Worm (Caenorhabditis elegans) whole organism, young adult: ENCODE data around the gene F14H3.3.
A peak's percentile ranks its signal among the peaks of the same experiment; 100 is the strongest.

Experiments
- B0035.1 ChIP-seq: sonication (generic microtip); optimal IDR thresholded peaks from 2 replicates; lab custom pipeline; 2016; ENCODE audit warnings: missing genetic modification characterization, mild to moderate bottlenecking, missing compliant biosample characterization, missing genotype, missing genetic modification reagents
- B0261.1 ChIP-seq: sonication (generic microtip); optimal IDR thresholded peaks from 2 replicates; lab custom pipeline; 2016; ENCODE audit warnings: mild to moderate bottlenecking, missing genetic modification characterization, moderate library complexity, missing compliant biosample characterization
- C06A6.2 ChIP-seq: fragments of 200-800 bp; sonication (Bioruptor generic); conservative IDR thresholded peaks from 2 replicates; pipeline ENCODE4 v1.3.6; 2022; ENCODE audit warnings: missing genetic modification characterization, missing compliant biosample characterization
- F22D6.2 ChIP-seq: sonication (generic microtip); optimal IDR thresholded peaks from 2 replicates; lab custom pipeline; 2016; ENCODE audit warnings: mild to moderate bottlenecking, missing genetic modification characterization, missing compliant biosample characterization
- F33H1.4 ChIP-seq: fragments of 200-800 bp; sonication (Bioruptor generic); IDR thresholded peaks from 2 replicates; pipeline ENCODE4 v1.3.6; 2022; ENCODE audit warnings: missing genetic modification reagents, missing genetic modification characterization, missing compliant biosample characterization
- K12H6.12 ChIP-seq: fragments of 200-800 bp; sonication (Bioruptor generic); optimal IDR thresholded peaks from 2 replicates; lab custom pipeline; 2018; ENCODE audit warnings: mild to moderate bottlenecking, missing genetic modification characterization, missing compliant biosample characterization
- T26A5.8 ChIP-seq: sonication (generic microtip); optimal IDR thresholded peaks from 2 replicates; lab custom pipeline; 2016; ENCODE audit warnings: missing genetic modification characterization, missing compliant biosample characterization
- aptf-2 ChIP-seq: fragments of 200-800 bp; sonication (Bioruptor generic); conservative IDR thresholded peaks from 2 replicates; pipeline ENCODE4 v1.3.6; 2022; ENCODE audit warnings: missing genetic modification reagents, missing genetic modification characterization, missing compliant biosample characterization
- atf-7 ChIP-seq: sonication (generic microtip); optimal IDR thresholded peaks from 2 replicates; lab custom pipeline; 2017; ENCODE audit warnings: mild to moderate bottlenecking, missing genetic modification characterization, missing compliant biosample characterization
- athp-1 ChIP-seq: sonication (generic microtip); optimal IDR thresholded peaks from 2 replicates; lab custom pipeline; 2017; ENCODE audit warnings: mild to moderate bottlenecking, missing genetic modification characterization, missing compliant biosample characterization
- attf-5 ChIP-seq: fragments of 200-800 bp; sonication (Bioruptor generic); optimal IDR thresholded peaks from 2 replicates; lab custom pipeline; 2018; ENCODE audit warnings: mild to moderate bottlenecking, missing genetic modification characterization, missing compliant biosample characterization
- bed-2 ChIP-seq: fragments of 200-800 bp; sonication (Bioruptor generic); IDR thresholded peaks from 2 replicates; pipeline ENCODE4 v1.3.6; 2022; ENCODE audit warnings: missing genetic modification reagents, missing genetic modification characterization, missing compliant biosample characterization
- ceh-40 ChIP-seq: fragments of 200-800 bp; sonication (Bioruptor generic); IDR thresholded peaks from 2 replicates; pipeline ENCODE4 v1.3.6; 2022; ENCODE audit warnings: missing genetic modification characterization, missing compliant biosample characterization
- ceh-58 ChIP-seq: fragments of 200-800 bp; sonication (Bioruptor generic); IDR thresholded peaks from 2 replicates; pipeline ENCODE4 v1.3.6; 2022; ENCODE audit warnings: missing genetic modification characterization, missing compliant biosample characterization
- egl-18 ChIP-seq: fragments of 200-800 bp; sonication (Bioruptor generic); IDR thresholded peaks from 2 replicates; pipeline ENCODE4 v1.3.6; 2022; ENCODE audit warnings: missing genetic modification reagents, missing genetic modification characterization, missing compliant biosample characterization
- egrh-3 ChIP-seq: fragments of 200-800 bp; sonication (Bioruptor generic); IDR thresholded peaks from 2 replicates; pipeline ENCODE4 v1.3.6; 2022; ENCODE audit warnings: missing genetic modification reagents, missing genetic modification characterization, missing compliant biosample characterization
- him-1 ChIP-seq: sonication (generic microtip); optimal IDR thresholded peaks from 2 replicates; lab custom pipeline; 2016; ENCODE audit warnings: missing genotype, missing genetic modification reagents, missing genetic modification characterization, missing compliant biosample characterization
- hmg-20 ChIP-seq: fragments of 200-800 bp; sonication (Bioruptor generic); IDR thresholded peaks from 2 replicates; pipeline ENCODE4 v1.3.6; 2022; ENCODE audit warnings: missing genetic modification reagents, missing genetic modification characterization, missing compliant biosample characterization
- hsf-1 ChIP-seq: fragments of 200-800 bp; sonication (Bioruptor generic); IDR thresholded peaks from 2 replicates; pipeline ENCODE4 v1.3.6; 2022; ENCODE audit warnings: missing genetic modification reagents, missing genetic modification characterization, missing compliant biosample characterization
- lag-1 ChIP-seq: fragments of 200-800 bp; sonication (Bioruptor generic); IDR thresholded peaks from 2 replicates; pipeline ENCODE4 v1.3.6; 2022; ENCODE audit warnings: missing genetic modification reagents, missing genetic modification characterization, missing compliant biosample characterization
- let-526 ChIP-seq: fragments of 200-800 bp; sonication (Bioruptor generic); IDR thresholded peaks from 2 replicates; pipeline ENCODE4 v1.3.6; 2022; ENCODE audit warnings: missing genetic modification reagents, missing genetic modification characterization, missing compliant biosample characterization
- lin-40 ChIP-seq: sonication (generic microtip); optimal IDR thresholded peaks from 2 replicates; lab custom pipeline; 2016; ENCODE audit warnings: missing genetic modification characterization, mild to moderate bottlenecking, missing compliant biosample characterization, missing genotype, missing genetic modification reagents
- madf-3 ChIP-seq: fragments of 200-800 bp; sonication (Bioruptor generic); IDR thresholded peaks from 2 replicates; pipeline ENCODE4 v1.3.6; 2022; ENCODE audit warnings: missing genetic modification reagents, missing genetic modification characterization, missing compliant biosample characterization
- nfya-2 ChIP-seq: fragments of 200-800 bp; sonication (Bioruptor generic); IDR thresholded peaks from 2 replicates; pipeline ENCODE4 v1.3.6; 2022; ENCODE audit warnings: missing genetic modification reagents, missing genetic modification characterization, missing compliant biosample characterization
- nfyb-1 ChIP-seq: fragments of 200-800 bp; sonication (Bioruptor generic); IDR thresholded peaks from 2 replicates; pipeline ENCODE4 v1.3.6; 2022; ENCODE audit warnings: missing genetic modification reagents, missing genetic modification characterization, missing compliant biosample characterization
- nhr-120 ChIP-seq: fragments of 200-800 bp; sonication (Bioruptor generic); IDR thresholded peaks from 2 replicates; pipeline ENCODE4 v1.3.6; 2022; ENCODE audit warnings: missing genetic modification characterization, missing compliant biosample characterization
- nhr-27 ChIP-seq: fragments of 200-800 bp; sonication (Bioruptor generic); optimal IDR thresholded peaks from 2 replicates; lab custom pipeline; 2018; ENCODE audit warnings: mild to moderate bottlenecking, missing genetic modification characterization, moderate library complexity, missing compliant biosample characterization
- nhr-80 ChIP-seq: sonication (generic microtip); optimal IDR thresholded peaks from 2 replicates; lab custom pipeline; 2016; ENCODE audit warnings: missing genetic modification characterization, missing compliant biosample characterization
- pha-4 ChIP-seq: fragments of 150-350 bp; sonication (generic microtip); optimal IDR thresholded peaks from 2 replicates; lab custom pipeline; 2014; ENCODE audit warnings: missing biosample characterization, missing genetic modification reagents, missing genetic modification characterization
- rec-8 ChIP-seq, 2 experiments: sonication (generic microtip); optimal IDR thresholded peaks; 2 replicates each; lab custom pipeline; 2016; ENCODE audit warnings: mild to moderate bottlenecking in 2 of 2, missing genetic modification characterization in 2 of 2, missing genetic modification reagents in 2 of 2, missing genotype in 2 of 2, missing biosample characterization in 1 of 2, missing compliant biosample characterization in 1 of 2, moderate library complexity in 1 of 2
- repo-1 ChIP-seq: sonication (generic microtip); optimal IDR thresholded peaks from 2 replicates; lab custom pipeline; 2017; ENCODE audit warnings: mild to moderate bottlenecking, missing genetic modification characterization, missing compliant biosample characterization
- sdz-38 ChIP-seq: sonication (generic microtip); optimal IDR thresholded peaks from 2 replicates; lab custom pipeline; 2016; ENCODE audit warnings: missing genotype, missing genetic modification characterization, missing compliant biosample characterization
- sea-2 ChIP-seq: fragments of 200-800 bp; sonication (Bioruptor generic); IDR thresholded peaks from 2 replicates; pipeline ENCODE4 v1.3.6; 2022; ENCODE audit warnings: missing genetic modification characterization, missing compliant biosample characterization
- snpc-3.4 ChIP-seq: sonication (generic microtip); optimal IDR thresholded peaks from 2 replicates; lab custom pipeline; 2017; ENCODE audit warnings: missing genetic modification characterization, mild to moderate bottlenecking, missing compliant biosample characterization, antibody characterized with exemption, moderate library complexity, missing genotype, missing genetic modification reagents
- unc-130 ChIP-seq: sonication (generic microtip); optimal IDR thresholded peaks from 2 replicates; lab custom pipeline; 2016; ENCODE audit warnings: missing genetic modification reagents, missing genetic modification characterization, missing compliant biosample characterization
- zim-3 ChIP-seq: sonication (generic microtip); optimal IDR thresholded peaks from 2 replicates; lab custom pipeline; 2017; ENCODE audit warnings: mild to moderate bottlenecking, missing genetic modification characterization, moderate library complexity, missing compliant biosample characterization
- ztf-18 ChIP-seq: sonication (generic microtip); optimal IDR thresholded peaks from 2 replicates; lab custom pipeline; 2016; ENCODE audit warnings: missing genotype, mild to moderate bottlenecking, missing genetic modification characterization, missing compliant biosample characterization
- ztf-28 ChIP-seq: fragments of 200-800 bp; sonication (Bioruptor generic); IDR thresholded peaks from 2 replicates; pipeline ENCODE4 v1.3.6; 2022; ENCODE audit warnings: missing genetic modification reagents, missing genetic modification characterization, missing compliant biosample characterization

The F14H3.3 gene

DNA sequence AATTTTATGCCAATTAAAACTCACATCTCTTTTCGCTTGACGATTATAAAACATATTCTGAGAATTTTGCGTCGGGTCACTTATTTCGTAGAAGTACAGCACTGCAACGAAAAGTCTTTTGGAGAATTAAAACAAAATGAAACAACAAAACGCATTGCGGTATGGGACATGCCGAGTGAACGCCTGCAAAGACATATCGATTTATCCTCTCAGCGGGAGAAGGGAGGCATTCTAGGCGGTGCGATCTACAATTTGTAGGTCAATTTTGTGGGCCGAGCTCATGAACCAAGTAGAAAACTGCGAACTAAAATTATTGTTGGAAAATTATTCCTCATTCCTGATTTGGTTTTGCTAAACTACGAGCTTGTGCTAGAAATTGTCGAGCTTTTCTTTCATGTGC lies at the start of gene F14H3.3:
F14H3.3 (minus strand) TSS at position 101 of the 400 bp plus-strand sequence.
- TF ChIP-seq attf-5 (GFP tag; lab: Kevin White, UChicago) (no peak), aptf-2 (GFP tag; lab: Robert Waterston, UW) (no peak), K12H6.12 (tag; lab: Kevin White, UChicago) (no peak), sdz-38 (no peak), let-526 (GFP tag; lab: Robert Waterston, UW) (no peak), ztf-28 (no peak), egrh-3 (GFP tag; lab: Robert Waterston, UW) (no peak), F22D6.2 (tag; lab: Kevin White, UChicago) (no peak), snpc-3.4 (tag; lab: Kevin White, UChicago) (no peak)

DNA sequence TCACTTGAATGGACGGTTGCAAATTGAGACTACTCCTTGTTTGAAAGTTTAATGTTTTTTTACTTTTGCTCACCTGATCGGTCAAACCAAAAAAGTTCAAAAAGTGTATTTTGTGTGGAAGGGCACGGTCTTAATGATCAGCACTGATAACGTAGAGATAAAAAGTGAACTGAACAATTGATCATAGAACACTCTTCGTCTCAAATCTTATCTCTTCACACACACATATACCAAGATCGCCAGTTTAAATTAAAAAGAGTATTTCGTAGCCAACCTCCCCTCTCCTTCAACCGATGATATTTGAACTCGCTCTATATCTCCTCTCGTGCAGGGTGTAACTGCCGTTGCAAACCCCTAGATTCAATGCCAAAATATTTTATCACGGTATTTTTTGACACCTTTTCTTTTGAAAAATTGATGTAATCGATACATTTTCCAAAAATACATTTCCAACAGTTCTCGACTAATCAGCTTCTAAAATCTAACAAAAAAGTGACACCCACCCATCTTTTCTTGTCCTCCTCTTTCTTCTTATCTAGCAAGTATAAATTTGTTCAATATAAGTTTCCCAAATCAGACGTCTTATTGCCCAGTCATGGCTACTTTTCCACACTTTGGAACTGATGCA lies 46.9 kb upstream of the F14H3.3 start, which contains the start of gene cth-1:
cth-1 (plus strand) TSS at position 578 of the 628 bp plus-strand sequence.
- no peak for TF ChIP-seq him-1 (tag; lab: Kevin White, UChicago)
- TF ChIP-seq nhr-80 (tag; lab: Kevin White, UChicago), result peak; percentile 68
- TF ChIP-seq athp-1, result no peak
- TF ChIP-seq bed-2 (GFP tag; lab: Robert Waterston, UW), result no peak

DNA sequence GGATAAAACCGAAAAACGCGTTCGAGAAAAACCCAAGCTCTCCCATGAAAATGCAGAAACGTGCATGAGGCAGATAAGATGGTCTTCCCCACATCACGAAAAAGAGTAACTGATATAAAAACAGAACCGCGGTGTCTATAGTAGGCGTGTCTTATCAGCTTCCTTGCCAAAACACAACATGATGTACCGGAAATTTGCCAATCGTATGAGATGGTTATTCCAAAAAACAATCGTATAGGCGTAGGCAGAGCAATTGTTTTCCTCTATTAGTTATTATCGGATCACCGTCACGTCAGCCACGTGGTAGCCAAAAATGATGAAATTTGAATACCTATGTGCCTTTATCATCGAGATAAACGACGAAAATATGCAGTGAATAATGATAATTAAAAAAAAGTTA lies 46.2 kb upstream of the F14H3.3 start, which contains the start of gene str-7:
str-7 (minus strand) TSS at position 101 of the 400 bp plus-strand sequence.
- no peak for TF ChIP-seq pha-4 (tag; lab: Kevin White, UChicago)
- TF ChIP-seq nhr-80 (tag; lab: Kevin White, UChicago), result no peak
- no peak for TF ChIP-seq B0261.1 (tag; lab: Kevin White, UChicago)
- TF ChIP-seq nfyb-1 (GFP tag; lab: Robert Waterston, UW), result no peak
- TF ChIP-seq C06A6.2, result no peak
- no peak for TF ChIP-seq nhr-120 (GFP tag; lab: Robert Waterston, UW)
- no peak for TF ChIP-seq ztf-18 (tag; lab: Kevin White, UChicago)
- TF ChIP-seq lin-40, result no peak
- no peak for TF ChIP-seq ceh-58 (GFP tag; lab: Robert Waterston, UW)
- TF ChIP-seq ceh-40, result no peak
- TF ChIP-seq atf-7 (tag; lab: Kevin White, UChicago), result no peak
- no peak for TF ChIP-seq nfya-2 (GFP tag; lab: Robert Waterston, UW)
- TF ChIP-seq hsf-1 (GFP tag; lab: Robert Waterston, UW), result no peak
- no peak for TF ChIP-seq nhr-27
- no peak for TF ChIP-seq athp-1
- no peak for TF ChIP-seq B0035.1 (tag; lab: Kevin White, UChicago)
- no peak for TF ChIP-seq lag-1 (GFP tag; lab: Robert Waterston, UW)
- TF ChIP-seq rec-8 (tag; optimal IDR thresholded peaks at IDR 0.05; lab: Kevin White, UChicago), result no peak

DNA sequence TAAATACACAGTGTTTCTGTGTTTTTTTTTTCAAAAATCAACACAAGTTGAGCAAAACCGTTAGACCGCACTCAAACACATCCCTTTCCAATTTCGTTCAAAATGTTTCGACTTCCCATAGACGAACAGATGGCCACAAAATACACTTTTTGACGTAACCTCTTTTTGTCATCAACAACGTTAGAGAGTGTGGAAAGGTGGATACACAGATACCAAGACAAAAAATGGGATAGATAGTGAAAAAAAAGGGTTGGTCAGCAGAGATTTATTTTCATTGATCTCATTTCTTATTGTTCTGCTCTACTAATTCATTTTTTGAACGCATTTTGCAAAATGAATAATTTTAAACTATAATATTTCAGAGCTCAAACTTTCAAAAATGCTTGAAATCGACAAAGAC lies 41.6 kb upstream of the F14H3.3 start:
- TF ChIP-seq hmg-20 (GFP tag; lab: Robert Waterston, UW), result no peak
- TF ChIP-seq egl-18, result no peak
- TF ChIP-seq unc-130 (GFP tag; lab: Kevin White, UChicago), result no peak
- no peak for TF ChIP-seq T26A5.8 (tag; lab: Kevin White, UChicago)
- no peak for TF ChIP-seq zim-3 (tag; lab: Kevin White, UChicago)
- no peak for TF ChIP-seq sea-2
- TF ChIP-seq madf-3, result no peak
- TF ChIP-seq repo-1 (tag; lab: Kevin White, UChicago), result no peak
- no peak for TF ChIP-seq nhr-120 (GFP tag; lab: Robert Waterston, UW)
- no peak for TF ChIP-seq F33H1.4 (GFP tag; lab: Robert Waterston, UW)
